Fruit fly (Drosophila melanogaster): ENCODE results near the gene ng1.

Gene ng1

DNA sequence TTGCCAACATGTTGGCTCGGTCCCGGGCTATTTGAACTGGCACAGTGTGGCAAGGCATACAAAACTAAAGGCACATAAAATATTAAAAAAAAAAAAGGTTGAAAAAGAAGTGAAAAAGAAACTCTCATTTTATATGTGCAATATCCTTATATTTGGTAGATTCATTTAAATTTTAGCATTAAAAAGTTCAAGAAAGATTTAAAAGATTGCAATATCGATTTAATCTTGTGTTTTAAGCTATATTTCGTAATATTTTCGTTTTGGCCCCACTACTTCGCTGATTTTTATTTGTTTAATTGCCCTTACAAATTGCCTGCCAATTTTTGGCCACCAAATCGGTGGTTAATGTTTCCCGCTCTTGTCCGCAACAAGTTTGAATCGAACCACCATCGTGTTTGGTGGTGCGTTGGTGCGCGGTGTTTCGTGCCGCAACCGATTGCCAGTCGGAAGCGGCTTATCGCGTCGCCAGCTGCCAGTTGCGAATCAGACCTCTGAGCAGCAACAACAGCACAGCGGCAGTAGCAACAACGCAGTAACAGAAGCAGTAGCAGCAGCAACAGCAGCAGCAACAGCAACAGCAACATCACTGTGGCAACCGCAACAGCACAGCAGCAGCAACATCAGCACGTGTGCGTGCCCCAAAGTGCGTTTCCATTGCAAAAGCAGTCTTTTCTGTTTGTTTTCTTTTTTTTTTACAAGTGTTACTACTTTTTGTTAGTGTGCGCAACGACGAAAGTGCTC lies 13.5 kb downstream of the ng1 start (continued):
- TF ChIP-seq Hsf (GFP tag; optimal IDR thresholded peaks at IDR 0.05) (peak; percentile 96), so (GFP tag; IDR thresholded peaks at IDR 0.05) (peak; percentile 93), bowl (GFP tag; IDR thresholded peaks at IDR 0.05) (peak; percentile 15; the same call in 1 of the 2 replicates), Jarid2 (GFP tag; optimal IDR thresholded peaks at IDR 0.05) (peak; percentile 78), CG8290 (GFP tag; optimal IDR thresholded peaks at IDR 0.05) (no peak), CG8290 (tag; optimal IDR thresholded peaks at IDR 0.05) (peak in 1 of 2 experiments; percentile 71), CG7928 (GFP tag; optimal IDR thresholded peaks at IDR 0.05) (peak; percentile 80), dati (GFP tag; IDR thresholded peaks at IDR 0.05) (peak; percentile 11; the same call in 1 of the 2 replicates), CG12659 (GFP tag; optimal IDR thresholded peaks at IDR 0.05) (peak; percentile 98), zf30C (GFP tag; optimal IDR thresholded peaks at IDR 0.05) (no peak), phol (tag; optimal IDR thresholded peaks at IDR 0.05) (peak; percentile 96), Gsc (GFP tag; IDR thresholded peaks at IDR 0.05) (peak; percentile 65), esg (GFP tag; conservative IDR thresholded peaks at IDR 0.05) (peak; percentile 91), CG2116 (GFP tag; optimal IDR thresholded peaks at IDR 0.05) (peak; percentile 68), CG1024 (GFP tag; IDR thresholded peaks at IDR 0.05) (peak; percentile 75), Eip74EF (GFP tag; optimal IDR thresholded peaks at IDR 0.05) (peak in 1 of 2 experiments; percentile 75), CG15514 (GFP tag; optimal IDR thresholded peaks at IDR 0.05) (peak; percentile 88), CG34224 (GFP tag; IDR thresholded peaks at IDR 0.05; ENCODE audit: partially characterized antibody) (no peak), sima (GFP tag; optimal IDR thresholded peaks at IDR 0.05) (no peak), CG6791 (GFP tag; IDR thresholded peaks at IDR 0.05; ENCODE audit: partially characterized antibody) (0 out of 3 replicates have a peak, but pooled peaks have one; percentile 27), CG7271 (tag; optimal IDR thresholded peaks at IDR 0.05) (peak; percentile 27), CG4707 (GFP tag; optimal IDR thresholded peaks at IDR 0.05) (peak; percentile 58), CG15269 (tag; optimal IDR thresholded peaks at IDR 0.05) (peak; percentile 97), CG10321 (GFP tag; IDR thresholded peaks at IDR 0.05) (peak; percentile 71), aop (GFP tag; IDR thresholded peaks at IDR 0.05) (no peak), CG6813 (GFP tag; optimal IDR thresholded peaks at IDR 0.05) (peak; percentile 93), sc (optimal IDR thresholded peaks at IDR 0.05) (no peak), sc (GFP tag; optimal IDR thresholded peaks at IDR 0.05) (peak; percentile 86), CG8281 (tag; optimal IDR thresholded peaks at IDR 0.05) (peak; percentile 75), CG31441 (GFP tag; IDR thresholded peaks at IDR 0.05) (peak; percentile 98), CG9215 (GFP tag; IDR thresholded peaks at IDR 0.05) (peak; percentile 92), oc (tag; optimal IDR thresholded peaks at IDR 0.05) (peak; percentile 90), CG11696 (GFP tag; IDR thresholded peaks at IDR 0.05) (peak; percentile 79), Deaf1 (tag; optimal IDR thresholded peaks at IDR 0.05) (peak; percentile 69), CG4820 (GFP tag; optimal IDR thresholded peaks at IDR 0.05) (peak; percentile 93), CG10979 (tag; optimal IDR thresholded peaks at IDR 0.05) (peak; percentile 91), CG8478 (optimal IDR thresholded peaks at IDR 0.05) (no peak), CG1529 (GFP tag; optimal IDR thresholded peaks at IDR 0.05) (peak; percentile 91), CG8089 (GFP tag; optimal IDR thresholded peaks at IDR 0.05) (peak; percentile 89), kay (GFP tag; optimal IDR thresholded peaks at IDR 0.05) (peak; percentile 74), pros (GFP tag; optimal IDR thresholded peaks at IDR 0.05) (no peak), CG17912 (GFP tag; optimal IDR thresholded peaks at IDR 0.05) (peak; percentile 58), crol (GFP tag; IDR thresholded peaks at IDR 0.05) (no peak), slbo (GFP tag; IDR thresholded peaks at IDR 0.05) (peak; percentile 94), cwo (GFP tag; optimal IDR thresholded peaks at IDR 0.05) (peak; percentile 96), gcm (GFP tag; optimal IDR thresholded peaks at IDR 0.05) (peak; percentile 91), CG11085 (GFP tag; IDR thresholded peaks at IDR 0.05) (peak; percentile 85), CG9876 (GFP tag; optimal IDR thresholded peaks at IDR 0.05) (peak; percentile 72), CG10654 (GFP tag; optimal IDR thresholded peaks at IDR 0.05) (peak; percentile 94), CG11093 (GFP tag; IDR thresholded peaks at IDR 0.05) (peak; percentile 89)

Measured in whole organism, embryonic.